Worm (Caenorhabditis elegans) whole organism, L2 larva: ENCODE results near the gene lec-5.

ENCODE experiments used
- aly-2 ChIP-seq: fragments of 150-350 bp; optimal IDR thresholded peaks from 2 replicates; lab custom pipeline; 2014; ENCODE audit warnings: missing biosample characterization, missing genetic modification characterization
- mbf-1 ChIP-seq: sonication (generic microtip); optimal IDR thresholded peaks from 2 replicates; lab custom pipeline; 2017; ENCODE audit warnings: missing biosample characterization, missing genetic modification characterization
- nhr-237 ChIP-seq: fragments of 150-350 bp; optimal IDR thresholded peaks from 2 replicates; lab custom pipeline; 2014; ENCODE audit warnings: missing biosample characterization, missing genetic modification characterization
- unc-39 ChIP-seq: fragments of 150-350 bp; optimal IDR thresholded peaks from 2 replicates; lab custom pipeline; 2014; ENCODE audit warnings: missing biosample characterization, missing genetic modification characterization

DNA sequence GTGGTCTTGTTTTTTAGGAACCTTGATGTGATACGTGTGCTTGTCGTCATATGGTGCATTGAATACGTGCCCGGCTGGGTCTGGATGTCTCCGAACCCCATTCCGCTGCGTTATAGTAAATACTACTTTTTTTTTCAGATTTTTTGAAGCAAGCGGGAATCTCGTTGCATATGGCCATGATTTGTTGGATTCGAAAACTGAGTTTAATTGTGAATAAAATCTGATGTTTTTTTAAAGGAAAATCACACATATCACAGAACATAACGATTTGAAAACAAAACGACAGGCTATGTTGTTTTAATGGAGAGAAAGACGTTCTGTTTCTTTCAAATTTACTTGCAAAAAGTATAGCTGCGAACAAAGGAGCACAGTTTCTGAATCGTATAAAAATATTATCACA lies 4.5 kb upstream of the lec-5 start, which contains the start of the genes ZK1248.17 and H41C03.3:
- TF ChIP-seq nhr-237 (tag; lab: Kevin White, UChicago) (no peak), mbf-1 (no peak), aly-2 (tag; lab: Kevin White, UChicago) (no peak), unc-39 (no peak)
